Fruit fly (Drosophila melanogaster) ovary, adult (tissue): ENCODE data around the gene CG1542.

Experiments
- CG17801 ChIP-seq: fragments of 200-800 bp; optimal IDR thresholded peaks from 2 replicates; lab custom pipeline; 2019; ENCODE audit warnings: missing biosample characterization, mild to moderate bottlenecking, missing genetic modification characterization, moderate library complexity; ENCODE audit not compliant: partially characterized antibody

The CG1542 gene

dm6 chr3R:31220456-31221336 lies 7.4 kb downstream of the CG1542 start, which contains the start of gene CG12054:
TSS of gene CG12054 (plus strand) at chr3R:31220702.
- TF ChIP-seq CG17801 (GFP tag; lab: Kevin White, UChicago) = peak; percentile 33

- peak; percentile 22 for TF ChIP-seq CG17801 (GFP tag; lab: Kevin White, UChicago)
These were observed 8.2 kb downstream of the CG1542 start for dm6 chr3R:31221337-31222047.

dm6 chr3R:31222125-31222889 lies 9.0 kb downstream of the CG1542 start:
- no peak for TF ChIP-seq CG17801 (GFP tag; lab: Kevin White, UChicago)

dm6 chr3R:31222890-31223569 lies 9.8 kb downstream of the CG1542 start:
- no peak for TF ChIP-seq CG17801 (GFP tag; lab: Kevin White, UChicago)

- no peak for TF ChIP-seq CG17801 (GFP tag; lab: Kevin White, UChicago)
These were observed 11.0 kb downstream of the CG1542 start for dm6 chr3R:31223971-31224860.

dm6 chr3R:31225043-31225681 lies 11.9 kb downstream of the CG1542 start:
- no peak for TF ChIP-seq CG17801 (GFP tag; lab: Kevin White, UChicago)

dm6 chr3R:31231134-31231533 lies 17.9 kb downstream of the CG1542 start:
- no peak for TF ChIP-seq CG17801 (GFP tag; lab: Kevin White, UChicago)

- no peak for TF ChIP-seq CG17801 (GFP tag; lab: Kevin White, UChicago)
These were observed 19.0 kb downstream of the CG1542 start, which contains the start of gene CG15563 for dm6 chr3R:31232236-31232635. TSS of gene CG15563 (minus strand) at chr3R:31232336.

dm6 chr3R:31235262-31235661 lies 22.0 kb downstream of the CG1542 start, which contains the start of gene CG15564:
TSS of gene CG15564 (minus strand) at chr3R:31235362.
- TF ChIP-seq CG17801 (GFP tag; lab: Kevin White, UChicago) = no peak

dm6 chr3R:31240023-31240422 lies 26.8 kb downstream of the CG1542 start:
- no peak for TF ChIP-seq CG17801 (GFP tag; lab: Kevin White, UChicago)

dm6 chr3R:31241109-31241508 lies 27.9 kb downstream of the CG1542 start:
- TF ChIP-seq CG17801 (GFP tag; lab: Kevin White, UChicago) = no peak

dm6 chr3R:31243079-31243668 lies 29.9 kb downstream of the CG1542 start:
- TF ChIP-seq CG17801 (GFP tag; lab: Kevin White, UChicago) = no peak
